Fruit fly (Drosophila melanogaster): Measurements from ENCODE around the gene CG3288.

The CG3288 gene

dm6 chr3L:20837040-20837830 is 1.3 kb downstream of the CG3288 start, which contains the start of gene CG13255 (continued):
- no peak for TF ChIP-seq gfzf (GFP tag; optimal IDR thresholded peaks at IDR 0.05)
- TF ChIP-seq CG3838 (GFP tag; optimal IDR thresholded peaks at IDR 0.05), result no peak
- TF ChIP-seq unpg (GFP tag; optimal IDR thresholded peaks at IDR 0.05), result peak; percentile 10
- peak; percentile 56 for TF ChIP-seq CG9727 (GFP tag; optimal IDR thresholded peaks at IDR 0.05)
- TF ChIP-seq CG6272 (GFP tag; IDR thresholded peaks at IDR 0.05), result no peak
- TF ChIP-seq CG9817 (tag; optimal IDR thresholded peaks at IDR 0.05), result peak; percentile 18
- no peak for TF ChIP-seq Mrtf (GFP tag; IDR thresholded peaks at IDR 0.05)
- TF ChIP-seq ttk (GFP tag; IDR thresholded peaks at IDR 0.05), result no peak
- TF ChIP-seq so (GFP tag; IDR thresholded peaks at IDR 0.05), result no peak
- no peak for TF ChIP-seq MTF-1 (GFP tag; optimal IDR thresholded peaks at IDR 0.05; ENCODE audit: borderline replicate concordance)
- TF ChIP-seq scrt (GFP tag; optimal IDR thresholded peaks at IDR 0.05), result no peak
- no peak for TF ChIP-seq Dll (GFP tag; IDR thresholded peaks at IDR 0.05; ENCODE audit: partially characterized antibody)
- TF ChIP-seq pum (GFP tag; optimal IDR thresholded peaks at IDR 0.05), result no peak
- no peak for TF ChIP-seq mirr (GFP tag; optimal IDR thresholded peaks at IDR 0.05)
- no peak for TF ChIP-seq wor (GFP tag; IDR thresholded peaks at IDR 0.05)
- TF ChIP-seq unc-4 (GFP tag; IDR thresholded peaks at IDR 0.05; ENCODE audit: partially characterized antibody), result no peak
- no peak for TF ChIP-seq amos (GFP tag; IDR thresholded peaks at IDR 0.05; ENCODE audit: partially characterized antibody)
- TF ChIP-seq dan (GFP tag; IDR thresholded peaks at IDR 0.05), result no peak
- no peak for TF ChIP-seq lola (GFP tag; optimal IDR thresholded peaks at IDR 0.05)
- no peak for TF ChIP-seq fd64A (GFP tag; optimal IDR thresholded peaks at IDR 0.05)
- no peak for TF ChIP-seq Lim3 (GFP tag; IDR thresholded peaks at IDR 0.05)
- no peak for TF ChIP-seq CG13296 (GFP tag; optimal IDR thresholded peaks at IDR 0.05)
- no peak for TF ChIP-seq ken (GFP tag; IDR thresholded peaks at IDR 0.05)
- no peak for TF ChIP-seq CG8281 (tag; optimal IDR thresholded peaks at IDR 0.05)
- TF ChIP-seq CG2678 (tag; optimal IDR thresholded peaks at IDR 0.05), result peak; percentile 80
- no peak for TF ChIP-seq hkb (optimal IDR thresholded peaks at IDR 0.05)
- no peak for TF ChIP-seq hkb (GFP tag; IDR thresholded peaks at IDR 0.05)
- TF ChIP-seq HmgZ (tag; optimal IDR thresholded peaks at IDR 0.05), result peak; percentile 35
- peak; percentile 12 for TF ChIP-seq CG1529 (GFP tag; optimal IDR thresholded peaks at IDR 0.05)
- no peak for TF ChIP-seq nom (GFP tag; optimal IDR thresholded peaks at IDR 0.05)
- TF ChIP-seq CG5180 (GFP tag; optimal IDR thresholded peaks at IDR 0.05), result no peak
- TF ChIP-seq CG4404 (GFP tag; IDR thresholded peaks at IDR 0.05), result no peak
- peak; percentile 42; the same call in 1 of the 2 replicates for TF ChIP-seq NFAT (GFP tag; IDR thresholded peaks at IDR 0.05)
- no peak for TF ChIP-seq lbe (GFP tag; optimal IDR thresholded peaks at IDR 0.05)
- TF ChIP-seq CG30020 (tag; optimal IDR thresholded peaks at IDR 0.05), result no peak
- TF ChIP-seq CG11247 (GFP tag; IDR thresholded peaks at IDR 0.05), result no peak
- TF ChIP-seq BtbVII (GFP tag; optimal IDR thresholded peaks at IDR 0.05), result peak; percentile 58
- TF ChIP-seq CG17328 (GFP tag; IDR thresholded peaks at IDR 0.05), result no peak
- peak; percentile 70 for TF ChIP-seq Hmr (GFP tag; optimal IDR thresholded peaks at IDR 0.05)
- TF ChIP-seq CG14441 (GFP tag; IDR thresholded peaks at IDR 0.05), result no peak

dm6 chr3L:20837831-20838301 is 1.9 kb downstream of the CG3288 start:
- TF ChIP-seq sug (tag; optimal IDR thresholded peaks at IDR 0.05) (peak; percentile 55), Jarid2 (GFP tag; optimal IDR thresholded peaks at IDR 0.05) (peak; percentile 42), sens-2 (GFP tag; IDR thresholded peaks at IDR 0.05) (no peak), Deaf1 (tag; optimal IDR thresholded peaks at IDR 0.05) (peak; percentile 70), sd (tag; optimal IDR thresholded peaks at IDR 0.05) (peak; percentile 37), Pdp1 (GFP tag; optimal IDR thresholded peaks at IDR 0.05) (peak in 1 of 2 experiments; percentile 89), amos (GFP tag; IDR thresholded peaks at IDR 0.05; ENCODE audit: partially characterized antibody) (peak; percentile 29; the same call in 1 of the 2 replicates), CG8924 (tag; optimal IDR thresholded peaks at IDR 0.05) (no peak), Hr39 (optimal IDR thresholded peaks at IDR 0.05) (no peak), CG8290 (GFP tag; optimal IDR thresholded peaks at IDR 0.05) (no peak), CG8290 (tag; optimal IDR thresholded peaks at IDR 0.05) (peak in 1 of 2 experiments; percentile 1), Med (GFP tag) (peak; percentile 15), vvl (GFP tag; IDR thresholded peaks at IDR 0.05) (peak; percentile 30; the same call in 1 of the 2 replicates)
